Worm (Caenorhabditis elegans) whole organism, mixed stage, embryonic: ENCODE results near the gene osta-3.

Source experiments
- M03D4.4 ChIP-seq: sonication (generic microtip); optimal IDR thresholded peaks from 2 replicates; lab custom pipeline; 2017; ENCODE audit warnings: mild to moderate bottlenecking, missing genetic modification characterization, missing compliant biosample characterization
- bed-3 ChIP-seq: fragments of 200-800 bp; sonication (Bioruptor generic); optimal IDR thresholded peaks from 3 replicates; lab custom pipeline; 2018; ENCODE audit warnings: mild to moderate bottlenecking, missing genetic modification characterization, moderate library complexity, missing compliant biosample characterization
- blmp-1 ChIP-seq: fragments of 150-350 bp; optimal IDR thresholded peaks from 2 replicates; lab custom pipeline; 2014; ENCODE audit warnings: missing biosample characterization, missing genetic modification characterization
- ceh-39 ChIP-seq: fragments of 150-350 bp; optimal IDR thresholded peaks from 2 replicates; lab custom pipeline; 2014; ENCODE audit warnings: missing biosample characterization, missing genetic modification characterization
- ceh-43 ChIP-seq: fragments of 200-800 bp; sonication (Bioruptor generic); optimal IDR thresholded peaks from 2 replicates; lab custom pipeline; 2018; ENCODE audit warnings: mild to moderate bottlenecking, missing genetic modification characterization, moderate library complexity, missing compliant biosample characterization
- ceh-83 ChIP-seq: fragments of 200-800 bp; sonication (Bioruptor generic); optimal IDR thresholded peaks from 2 replicates; lab custom pipeline; 2018; ENCODE audit warnings: mild to moderate bottlenecking, missing genetic modification characterization, missing compliant biosample characterization
- ces-1 ChIP-seq: fragments of 150-350 bp; optimal IDR thresholded peaks from 2 replicates; lab custom pipeline; 2014; ENCODE audit warnings: missing biosample characterization, missing genetic modification reagents, missing genetic modification characterization
- cnd-1 ChIP-seq: fragments of 200-800 bp; sonication (Bioruptor generic); optimal IDR thresholded peaks from 2 replicates; lab custom pipeline; 2018; ENCODE audit warnings: mild to moderate bottlenecking, missing genetic modification characterization, missing compliant biosample characterization
- drap-1 ChIP-seq: fragments of 200-800 bp; sonication (Bioruptor generic); optimal IDR thresholded peaks from 3 replicates; lab custom pipeline; 2018; ENCODE audit warnings: mild to moderate bottlenecking, missing genetic modification characterization, missing compliant biosample characterization
- elt-1 ChIP-seq: sonication (generic microtip); optimal IDR thresholded peaks from 2 replicates; lab custom pipeline; 2017; ENCODE audit warnings: missing genetic modification characterization, mild to moderate bottlenecking, missing compliant biosample characterization, antibody characterized with exemption, moderate library complexity, borderline replicate concordance; ENCODE audit not compliant: insufficient read depth
- elt-3 ChIP-seq: fragments of 150-350 bp; optimal IDR thresholded peaks from 2 replicates; lab custom pipeline; 2014; ENCODE audit warnings: missing biosample characterization, missing genetic modification characterization
- flh-1 ChIP-seq: fragments of 200-800 bp; sonication (Bioruptor generic); optimal IDR thresholded peaks from 2 replicates; lab custom pipeline; 2018; ENCODE audit warnings: mild to moderate bottlenecking, missing genetic modification characterization, moderate library complexity, missing compliant biosample characterization
- ham-2 ChIP-seq: fragments of 200-800 bp; sonication (Bioruptor generic); optimal IDR thresholded peaks from 2 replicates; lab custom pipeline; 2018; ENCODE audit warnings: mild to moderate bottlenecking, missing genetic modification characterization, missing compliant biosample characterization
- hlh-1 ChIP-seq: fragments of 150-350 bp; optimal IDR thresholded peaks from 2 replicates; lab custom pipeline; 2014; ENCODE audit warnings: missing biosample characterization, missing genetic modification reagents, missing genetic modification characterization
- lin-13 ChIP-seq: fragments of 150-350 bp; optimal IDR thresholded peaks from 2 replicates; lab custom pipeline; 2014; ENCODE audit warnings: missing biosample characterization, missing genetic modification characterization
- lin-32 ChIP-seq: fragments of 200-800 bp; sonication (Bioruptor generic); optimal IDR thresholded peaks from 2 replicates; lab custom pipeline; 2018; ENCODE audit warnings: mild to moderate bottlenecking, missing genetic modification characterization, missing compliant biosample characterization
- lsy-2 ChIP-seq: fragments of 150-350 bp; optimal IDR thresholded peaks from 2 replicates; lab custom pipeline; 2014; ENCODE audit warnings: missing biosample characterization, missing genetic modification characterization
- mab-5 ChIP-seq: fragments of 150-350 bp; optimal IDR thresholded peaks from 2 replicates; lab custom pipeline; 2014; ENCODE audit warnings: missing biosample characterization, missing genetic modification characterization
- mep-1 ChIP-seq: fragments of 150-350 bp; optimal IDR thresholded peaks from 2 replicates; lab custom pipeline; 2017; ENCODE audit warnings: missing biosample characterization, missing genetic modification reagents, missing genetic modification characterization, inconsistent platforms
- mls-2 ChIP-seq: sonication (generic microtip); optimal IDR thresholded peaks from 2 replicates; lab custom pipeline; 2016; ENCODE audit warnings: mild to moderate bottlenecking, missing genetic modification characterization, moderate library complexity, missing compliant biosample characterization
- nhr-12 ChIP-seq: fragments of 150-350 bp; optimal IDR thresholded peaks from 2 replicates; lab custom pipeline; 2014; ENCODE audit warnings: missing biosample characterization, missing genetic modification characterization
- nhr-2 ChIP-seq: fragments of 150-350 bp; optimal IDR thresholded peaks from 2 replicates; lab custom pipeline; 2014; ENCODE audit warnings: missing biosample characterization, missing genetic modification characterization
- nhr-237 ChIP-seq: fragments of 150-350 bp; optimal IDR thresholded peaks from 2 replicates; lab custom pipeline; 2014; ENCODE audit warnings: missing biosample characterization, missing genetic modification characterization
- nhr-28 ChIP-seq: fragments of 150-350 bp; optimal IDR thresholded peaks from 2 replicates; lab custom pipeline; 2014; ENCODE audit warnings: missing biosample characterization, missing genetic modification characterization
- nhr-76 ChIP-seq: sonication (generic microtip); optimal IDR thresholded peaks from 2 replicates; lab custom pipeline; 2017; ENCODE audit warnings: missing biosample characterization, missing genetic modification characterization
- pha-4 ChIP-seq: fragments of 150-350 bp; optimal IDR thresholded peaks from 2 replicates; lab custom pipeline; 2018; ENCODE audit warnings: missing biosample characterization, missing genetic modification reagents, missing genetic modification characterization
- sem-2 ChIP-seq: fragments of 200-800 bp; sonication (Bioruptor generic); optimal IDR thresholded peaks from 2 replicates; lab custom pipeline; 2018; ENCODE audit warnings: mild to moderate bottlenecking, missing genetic modification characterization, missing compliant biosample characterization
- snpc-4 ChIP-seq: fragments of 150-350 bp; optimal IDR thresholded peaks from 2 replicates; lab custom pipeline; 2014; ENCODE audit warnings: missing biosample characterization, missing genetic modification characterization
- sptf-1 ChIP-seq: sonication (generic microtip); optimal IDR thresholded peaks from 2 replicates; lab custom pipeline; 2017; ENCODE audit warnings: mild to moderate bottlenecking, missing genetic modification characterization, moderate library complexity, missing compliant biosample characterization
- tbx-8 ChIP-seq: fragments of 200-800 bp; sonication (Bioruptor generic); optimal IDR thresholded peaks from 2 replicates; lab custom pipeline; 2018; ENCODE audit warnings: mild to moderate bottlenecking, missing genetic modification characterization, moderate library complexity, missing compliant biosample characterization
- unc-120 ChIP-seq: sonication (generic microtip); optimal IDR thresholded peaks from 2 replicates; lab custom pipeline; 2017; ENCODE audit warnings: missing genetic modification characterization, missing compliant biosample characterization; ENCODE audit not compliant: poor library complexity, severe bottlenecking
- unc-39 ChIP-seq: fragments of 150-350 bp; optimal IDR thresholded peaks from 2 replicates; lab custom pipeline; 2014; ENCODE audit warnings: missing biosample characterization, missing genetic modification characterization
- unc-62 ChIP-seq: fragments of 150-350 bp; optimal IDR thresholded peaks from 2 replicates; lab custom pipeline; 2014; ENCODE audit warnings: missing biosample characterization, missing genetic modification reagents, missing genetic modification characterization
- zip-8 ChIP-seq: fragments of 150-350 bp; optimal IDR thresholded peaks from 2 replicates; lab custom pipeline; 2014; ENCODE audit warnings: missing biosample characterization, missing genetic modification characterization
- ztf-11 ChIP-seq: fragments of 150-350 bp; optimal IDR thresholded peaks from 2 replicates; lab custom pipeline; 2014; ENCODE audit warnings: missing biosample characterization, missing genetic modification characterization

The osta-3 gene

ce11 chrII:14794935-14795454 is 17.3 kb upstream of the osta-3 start, which contains the start of gene eif-3.B:
TSS of gene eif-3.B (plus strand) at chrII:14795404.
- no peak for TF ChIP-seq ham-2 (GFP tag; lab: Kevin White, UChicago)
- no peak for TF ChIP-seq nhr-28 (tag; lab: Kevin White, UChicago)
- peak; percentile 72 for TF ChIP-seq lin-13 (tag; lab: Kevin White, UChicago)
- TF ChIP-seq sem-2 (GFP tag; lab: Kevin White, UChicago) = no peak
- peak; percentile 93 for TF ChIP-seq pha-4 (tag; lab: Kevin White, UChicago)
- TF ChIP-seq nhr-237 (tag; lab: Kevin White, UChicago) = peak; percentile 94
- TF ChIP-seq sptf-1 (tag; lab: Kevin White, UChicago) = peak; percentile 82
- TF ChIP-seq ceh-83 (GFP tag; lab: Kevin White, UChicago) = no peak
- peak; percentile 18 for TF ChIP-seq mls-2 (tag; lab: Kevin White, UChicago)
- peak; percentile 97 for TF ChIP-seq ces-1
- TF ChIP-seq unc-62 (GFP tag; lab: Kevin White, UChicago) = peak; percentile 56
- TF ChIP-seq snpc-4 (tag; lab: Kevin White, UChicago) = no peak
- no peak for TF ChIP-seq elt-1 (tag; lab: Kevin White, UChicago)
- TF ChIP-seq hlh-1 = peak; percentile 8
- peak; percentile 88 for TF ChIP-seq mep-1 (tag; lab: Kevin White, UChicago)
- TF ChIP-seq zip-8 (tag; lab: Kevin White, UChicago) = no peak
- no peak for TF ChIP-seq bed-3 (GFP tag; lab: Kevin White, UChicago)
- peak; percentile 8 for TF ChIP-seq lin-32
- peak; percentile 64 for TF ChIP-seq mab-5 (tag; lab: Kevin White, UChicago)
- TF ChIP-seq blmp-1 (tag; lab: Kevin White, UChicago) = no peak
- no peak for TF ChIP-seq tbx-8
- TF ChIP-seq nhr-76 = no peak
- TF ChIP-seq unc-120 (tag; lab: Kevin White, UChicago) = peak; percentile 40
- peak; percentile 75 for TF ChIP-seq ceh-39
- TF ChIP-seq nhr-2 = no peak
- TF ChIP-seq M03D4.4 (tag; lab: Kevin White, UChicago) = no peak
- peak; percentile 85 for TF ChIP-seq lsy-2
- TF ChIP-seq elt-3 = no peak
- TF ChIP-seq drap-1 (GFP tag; lab: Kevin White, UChicago) = peak; percentile 63
- TF ChIP-seq nhr-12 = no peak
- TF ChIP-seq flh-1 = no peak
- TF ChIP-seq ceh-43 = no peak
- TF ChIP-seq ztf-11 (tag; lab: Kevin White, UChicago) = no peak
- no peak for TF ChIP-seq cnd-1 (tag; lab: Kevin White, UChicago)
- TF ChIP-seq unc-39 (tag; lab: Kevin White, UChicago) = no peak

- TF ChIP-seq elt-1 (tag; lab: Kevin White, UChicago) (no peak), ceh-43 (no peak), lsy-2 (peak; percentile 29), ceh-39 (no peak), sptf-1 (tag; lab: Kevin White, UChicago) (peak; percentile 46), mep-1 (tag; lab: Kevin White, UChicago) (no peak), nhr-2 (no peak), nhr-12 (no peak)
- TF ChIP-seq, all 35 proteins: peak for 2
These were observed 14.2 kb upstream of the osta-3 start, which contains the start of gene tbc-20 for ce11 chrII:14798047-14798522. TSS of gene tbc-20 (plus strand) at chrII:14798472.

DNA sequence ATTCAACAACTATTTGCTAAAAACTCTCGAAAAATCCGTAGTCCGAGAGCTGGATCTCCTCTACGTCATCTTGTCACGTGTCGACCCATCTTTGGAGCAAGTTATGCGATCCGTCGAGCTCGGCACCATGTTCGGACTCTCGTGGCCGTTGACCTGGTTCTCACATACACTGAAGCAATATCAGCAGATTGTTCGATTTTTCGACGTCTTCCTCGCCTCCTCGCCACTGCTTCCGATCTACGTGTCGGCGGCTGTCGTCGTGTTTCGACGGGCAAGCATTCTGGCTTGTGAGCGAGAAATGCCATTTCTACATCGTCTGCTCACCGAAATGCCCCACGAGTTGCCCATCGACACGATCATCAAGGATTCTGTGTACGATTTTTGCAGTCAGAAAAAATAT is 13.0 kb upstream of the osta-3 start:
- no peak for TF ChIP-seq unc-62 (GFP tag; lab: Kevin White, UChicago)
- TF ChIP-seq flh-1 = no peak

ce11 chrII:14801086-14801531 is 11.2 kb upstream of the osta-3 start:
- TF ChIP-seq ces-1 (no peak), nhr-76 (no peak), tbx-8 (peak; percentile 25), ceh-83 (GFP tag; lab: Kevin White, UChicago) (peak; percentile 71), unc-39 (tag; lab: Kevin White, UChicago) (no peak), nhr-12 (no peak), cnd-1 (tag; lab: Kevin White, UChicago) (peak; percentile 28), unc-120 (tag; lab: Kevin White, UChicago) (peak; percentile 27)
